Fruit fly (Drosophila melanogaster) whole organism, embryonic: ENCODE measurements around the gene CG33552.
A peak's percentile ranks its signal among the peaks of the same experiment; 100 is the strongest.

Experiments used
- CG10147 ChIP-seq: fragments of 200-800 bp; sonication (Bioruptor generic); optimal IDR thresholded peaks from 2 replicates; lab custom pipeline; 2019; ENCODE audit warnings: missing biosample characterization, mild to moderate bottlenecking, missing genetic modification characterization, moderate library complexity
- CG10543 ChIP-seq: fragments of 200-800 bp; sonication (Bioruptor generic); optimal IDR thresholded peaks from 3 replicates; lab custom pipeline; 2017; ENCODE audit warnings: missing biosample characterization, mild to moderate bottlenecking, missing genetic modification characterization, moderate library complexity
- CG10979 ChIP-seq: fragments of 200-800 bp; sonication (Bioruptor generic); optimal IDR thresholded peaks from 2 replicates; lab custom pipeline; 2018; ENCODE audit warnings: missing biosample characterization, mild to moderate bottlenecking, missing genetic modification characterization, moderate library complexity
- CG11247 ChIP-seq: fragments of 200-800 bp; sonication (Bioruptor generic); IDR thresholded peaks from 2 replicates; pipeline ENCODE4 v1.3.6; 2022; ENCODE audit warnings: missing biosample characterization, missing genetic modification characterization
- CG11398 ChIP-seq: fragments of 200-800 bp; sonication (Bioruptor generic); optimal IDR thresholded peaks from 2 replicates; lab custom pipeline; 2016; ENCODE audit warnings: missing biosample characterization, missing genetic modification characterization
- CG11504 ChIP-seq: fragments of 200-800 bp; sonication (Bioruptor generic); optimal IDR thresholded peaks from 3 replicates; lab custom pipeline; 2019; ENCODE audit warnings: missing biosample characterization, mild to moderate bottlenecking, missing genetic modification characterization, moderate library complexity
- CG1233 ChIP-seq: fragments of 200-800 bp; sonication (Bioruptor generic); optimal IDR thresholded peaks from 4 replicates; lab custom pipeline; 2018; ENCODE audit warnings: missing biosample characterization, mild to moderate bottlenecking, missing genetic modification characterization
- CG13775 ChIP-seq: fragments of 200-800 bp; sonication (Bioruptor generic); optimal IDR thresholded peaks from 3 replicates; lab custom pipeline; 2017; ENCODE audit warnings: missing biosample characterization, mild to moderate bottlenecking, missing genetic modification characterization
- CG15514 ChIP-seq: fragments of 200-800 bp; sonication (Bioruptor generic); optimal IDR thresholded peaks from 3 replicates; lab custom pipeline; 2017; ENCODE audit warnings: missing biosample characterization, missing genetic modification characterization, mild to moderate bottlenecking, moderate library complexity, missing genetic modification reagents
- CG1602 ChIP-seq: fragments of 200-800 bp; sonication (Bioruptor generic); optimal IDR thresholded peaks from 3 replicates; lab custom pipeline; 2016; ENCODE audit warnings: missing biosample characterization, missing genetic modification characterization
- CG17802 ChIP-seq: fragments of 200-800 bp; sonication (Bioruptor generic); optimal IDR thresholded peaks from 2 replicates; lab custom pipeline; 2018; ENCODE audit warnings: missing biosample characterization, mild to moderate bottlenecking, missing genetic modification characterization, moderate library complexity
- CG17912 ChIP-seq: fragments of 200-800 bp; sonication (Bioruptor generic); optimal IDR thresholded peaks from 2 replicates; lab custom pipeline; 2018; ENCODE audit warnings: missing biosample characterization, mild to moderate bottlenecking, missing genetic modification characterization
- CG18011 ChIP-seq: fragments of 200-800 bp; sonication (Bioruptor generic); optimal IDR thresholded peaks from 2 replicates; lab custom pipeline; 2017; ENCODE audit warnings: missing biosample characterization, missing genetic modification characterization, mild to moderate bottlenecking, moderate library complexity, missing genotype
- CG18599 ChIP-seq: fragments of 200-800 bp; sonication (Bioruptor generic); optimal IDR thresholded peaks from 3 replicates; lab custom pipeline; 2017; ENCODE audit warnings: missing biosample characterization, missing genetic modification characterization, mild to moderate bottlenecking, moderate library complexity, missing genetic modification reagents
- CG2120 ChIP-seq: fragments of 200-800 bp; sonication (Bioruptor generic); optimal IDR thresholded peaks from 3 replicates; lab custom pipeline; 2016; ENCODE audit warnings: missing biosample characterization, missing genetic modification characterization
- CG2129 ChIP-seq: fragments of 200-800 bp; sonication (Bioruptor generic); IDR thresholded peaks from 2 replicates; pipeline ENCODE4 v1.3.6; 2022; ENCODE audit warnings: missing biosample characterization, missing genetic modification characterization; ENCODE audit not compliant: partially characterized antibody
- CG34422 ChIP-seq: fragments of 200-800 bp; sonication (Bioruptor generic); IDR thresholded peaks from 3 replicates; pipeline ENCODE4 v1.3.6; 2022; ENCODE audit warnings: missing biosample characterization, missing genetic modification characterization
- CG3838 ChIP-seq: fragments of 200-800 bp; sonication (Bioruptor generic); optimal IDR thresholded peaks from 3 replicates; lab custom pipeline; 2016; ENCODE audit warnings: missing biosample characterization, missing genetic modification characterization
- CG6765 ChIP-seq: fragments of 200-800 bp; sonication (Bioruptor generic); optimal IDR thresholded peaks from 3 replicates; lab custom pipeline; 2017; ENCODE audit warnings: missing biosample characterization, mild to moderate bottlenecking, missing genetic modification characterization
- CG8281 ChIP-seq: fragments of 200-800 bp; sonication (Bioruptor generic); optimal IDR thresholded peaks from 2 replicates; lab custom pipeline; 2018; ENCODE audit warnings: missing biosample characterization, mild to moderate bottlenecking, missing genetic modification characterization, moderate library complexity
- CG8944 ChIP-seq: fragments of 200-800 bp; sonication (Bioruptor generic); optimal IDR thresholded peaks from 3 replicates; lab custom pipeline; 2016; ENCODE audit warnings: missing biosample characterization, missing genetic modification characterization
- CG9797 ChIP-seq: fragments of 200-800 bp; sonication (Bioruptor generic); optimal IDR thresholded peaks from 3 replicates; lab custom pipeline; 2018; ENCODE audit warnings: missing biosample characterization, mild to moderate bottlenecking, missing genetic modification characterization
- Deaf1 ChIP-seq: fragments of 200-800 bp; optimal IDR thresholded peaks from 3 replicates; lab custom pipeline; 2019; ENCODE audit warnings: missing biosample characterization, mild to moderate bottlenecking, missing genetic modification characterization, moderate library complexity
- HLH3B ChIP-seq: fragments of 200-800 bp; sonication (Bioruptor generic); IDR thresholded peaks from 2 replicates; pipeline ENCODE4 v1.3.6; 2022; ENCODE audit warnings: missing biosample characterization, missing genetic modification characterization
- Hmr ChIP-seq: fragments of 200-800 bp; sonication (Bioruptor generic); optimal IDR thresholded peaks from 3 replicates; lab custom pipeline; 2017; ENCODE audit warnings: mild to moderate bottlenecking, missing biosample characterization, missing genetic modification reagents, missing genetic modification characterization
- Nf-YB ChIP-seq: fragments of 200-800 bp; sonication (Bioruptor generic); optimal IDR thresholded peaks from 3 replicates; lab custom pipeline; 2019; ENCODE audit warnings: missing biosample characterization, mild to moderate bottlenecking, missing genetic modification characterization, moderate library complexity
- Opbp ChIP-seq: fragments of 200-800 bp; sonication (Bioruptor generic); IDR thresholded peaks from 3 replicates; pipeline ENCODE4 v1.3.6; 2022; ENCODE audit warnings: missing biosample characterization, missing genetic modification characterization; ENCODE audit not compliant: partially characterized antibody
- Pdp1 ChIP-seq, 2 experiments: fragments of 200-800 bp; sonication (Bioruptor generic); optimal IDR thresholded peaks; 3 replicates each; lab custom pipeline; 2016; ENCODE audit warnings: missing biosample characterization in 2 of 2, missing genetic modification characterization in 2 of 2, mild to moderate bottlenecking in 1 of 2, moderate library complexity in 1 of 2
- Six4 ChIP-seq: fragments of 200-800 bp; sonication (Bioruptor generic); optimal IDR thresholded peaks from 2 replicates; lab custom pipeline; 2016; ENCODE audit warnings: missing biosample characterization, missing genetic modification characterization
- Ssrp ChIP-seq: fragments of 200-800 bp; sonication (Bioruptor generic); optimal IDR thresholded peaks from 2 replicates; lab custom pipeline; 2018; ENCODE audit warnings: missing biosample characterization, mild to moderate bottlenecking, missing genetic modification characterization, moderate library complexity
- amos ChIP-seq: fragments of 200-800 bp; sonication (Bioruptor generic); IDR thresholded peaks from 2 replicates; pipeline ENCODE4 v1.3.6; 2022; ENCODE audit warnings: missing biosample characterization, missing genetic modification characterization; ENCODE audit not compliant: partially characterized antibody
- ems ChIP-seq: fragments of 200-800 bp; sonication (Bioruptor generic); optimal IDR thresholded peaks from 3 replicates; lab custom pipeline; 2016; ENCODE audit warnings: missing biosample characterization, missing genetic modification characterization
- esg ChIP-seq: fragments of 200-800 bp; sonication (Bioruptor generic); conservative IDR thresholded peaks from 2 replicates; pipeline ENCODE4 v1.3.6; 2022; ENCODE audit warnings: missing biosample characterization, missing genetic modification characterization
- ewg ChIP-seq: fragments of 200-800 bp; sonication (Bioruptor generic); optimal IDR thresholded peaks from 3 replicates; lab custom pipeline; 2017; ENCODE audit warnings: mild to moderate bottlenecking, missing biosample characterization, missing genetic modification reagents, missing genetic modification characterization
- fd64A ChIP-seq: fragments of 200-800 bp; sonication (Bioruptor generic); optimal IDR thresholded peaks from 3 replicates; lab custom pipeline; 2018; ENCODE audit warnings: missing biosample characterization, mild to moderate bottlenecking, missing genetic modification characterization
- gce ChIP-seq: fragments of 200-800 bp; sonication (Bioruptor generic); IDR thresholded peaks from 3 replicates; pipeline ENCODE4 v1.3.6; 2022; ENCODE audit warnings: missing biosample characterization, missing genetic modification characterization
- grau ChIP-seq: fragments of 200-800 bp; optimal IDR thresholded peaks from 3 replicates; lab custom pipeline; 2019; ENCODE audit warnings: missing biosample characterization, mild to moderate bottlenecking, missing genetic modification characterization, moderate library complexity
- ken ChIP-seq: fragments of 200-800 bp; sonication (Bioruptor generic); IDR thresholded peaks from 3 replicates; pipeline ENCODE4 v1.3.6; 2022; ENCODE audit warnings: missing biosample characterization, missing genetic modification characterization
- kni ChIP-seq: fragments of 200-800 bp; sonication (Bioruptor generic); optimal IDR thresholded peaks from 3 replicates; lab custom pipeline; 2017; ENCODE audit warnings: mild to moderate bottlenecking, missing biosample characterization, missing genetic modification reagents, missing genetic modification characterization
- mirr ChIP-seq: fragments of 200-800 bp; sonication (Bioruptor generic); optimal IDR thresholded peaks from 3 replicates; lab custom pipeline; 2018; ENCODE audit warnings: missing biosample characterization, mild to moderate bottlenecking, missing genetic modification characterization
- nom ChIP-seq: fragments of 200-800 bp; sonication (Bioruptor generic); optimal IDR thresholded peaks from 2 replicates; lab custom pipeline; 2017; ENCODE audit warnings: missing biosample characterization, missing genetic modification characterization, mild to moderate bottlenecking, moderate library complexity, missing genetic modification reagents
- rib ChIP-seq: fragments of 200-800 bp; sonication (Bioruptor generic); IDR thresholded peaks from 2 replicates; pipeline ENCODE4 v1.3.6; 2022; ENCODE audit warnings: missing biosample characterization, missing genetic modification characterization
- salm ChIP-seq: fragments of 200-800 bp; sonication (Bioruptor generic); optimal IDR thresholded peaks from 2 replicates; lab custom pipeline; 2018; ENCODE audit warnings: missing biosample characterization, mild to moderate bottlenecking, missing genetic modification characterization
- sima ChIP-seq: fragments of 200-800 bp; sonication (Bioruptor generic); optimal IDR thresholded peaks from 2 replicates; lab custom pipeline; 2016; ENCODE audit warnings: missing biosample characterization, missing genetic modification characterization
- sqz ChIP-seq: fragments of 200-800 bp; sonication (Bioruptor generic); optimal IDR thresholded peaks from 3 replicates; lab custom pipeline; 2018; ENCODE audit warnings: missing biosample characterization, mild to moderate bottlenecking, missing genetic modification characterization
- unpg ChIP-seq: fragments of 200-800 bp; sonication (Bioruptor generic); optimal IDR thresholded peaks from 3 replicates; lab custom pipeline; 2018; ENCODE audit warnings: missing biosample characterization, mild to moderate bottlenecking, missing genetic modification characterization, moderate library complexity
- yki ChIP-seq: fragments of >200 bp; optimal IDR thresholded peaks from 3 replicates; lab custom pipeline; 2018
- zfh1 ChIP-seq: fragments of 200-800 bp; sonication (Bioruptor generic); IDR thresholded peaks from 3 replicates; pipeline ENCODE4 v1.3.6; 2022; ENCODE audit warnings: missing biosample characterization, missing genetic modification characterization

The CG33552 gene

DNA sequence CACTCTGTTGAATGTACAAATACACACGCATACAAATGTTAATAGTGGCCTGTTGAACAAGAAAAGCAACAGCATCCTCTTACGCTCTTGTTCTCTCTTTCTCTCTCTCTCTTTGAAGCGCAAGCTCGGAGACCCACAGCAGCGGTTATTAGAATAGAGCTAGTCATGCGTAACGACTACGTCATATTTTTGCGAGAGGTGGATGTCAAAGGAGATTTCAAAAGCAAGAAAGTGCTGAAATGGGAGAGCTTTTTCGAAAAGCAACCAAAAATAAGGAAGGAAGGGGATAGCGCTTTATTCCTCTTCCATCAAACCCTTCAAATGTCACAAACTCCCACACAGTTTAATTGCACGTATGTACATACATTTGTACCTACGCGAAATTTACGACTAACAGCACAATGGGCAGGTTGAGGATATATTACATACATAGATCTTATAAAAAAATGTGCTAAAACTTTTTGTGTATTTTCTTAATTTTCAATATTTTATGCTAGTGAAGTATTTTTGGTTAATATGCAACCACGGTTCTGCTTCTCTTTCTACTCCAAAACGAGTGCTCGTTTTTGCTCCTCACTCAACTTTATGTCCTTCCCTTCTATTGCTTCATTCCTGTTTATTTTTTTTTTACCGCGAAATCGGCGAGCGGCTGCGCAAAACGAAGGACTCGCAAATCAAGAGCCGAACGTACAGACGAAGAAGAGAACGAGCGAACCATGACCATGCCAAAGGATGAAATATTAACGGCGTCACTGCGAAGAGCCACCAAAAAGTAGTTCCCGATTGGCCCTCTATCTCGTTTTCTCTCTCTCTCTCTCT, 7.7 kb downstream of the CG33552 start (continued):
- TF ChIP-seq CG13775 (GFP tag; lab: Kevin White, UChicago) (peak; percentile 45), CG2129 (GFP tag; lab: Robert Waterston, UW) (no peak), Ssrp (peak; percentile 27), CG3838 (GFP tag; lab: Kevin White, UChicago) (no peak), salm (tag; lab: Kevin White, UChicago) (no peak), CG1602 (GFP tag; lab: Kevin White, UChicago) (peak; percentile 10), mirr (no peak), CG17802 (tag; lab: Kevin White, UChicago) (no peak), CG1233 (GFP tag; lab: Kevin White, UChicago) (no peak), CG8281 (no peak), CG11398 (GFP tag; lab: Kevin White, UChicago) (no peak), CG10147 (GFP tag; lab: Kevin White, UChicago) (peak; percentile 35), CG10543 (no peak), CG2120 (GFP tag; lab: Kevin White, UChicago) (peak; percentile 68), ems (GFP tag; lab: Kevin White, UChicago) (no peak), ewg (GFP tag; lab: Kevin White, UChicago) (peak; percentile 84), Opbp (GFP tag; lab: Robert Waterston, UW) (no peak), nom (GFP tag; lab: Kevin White, UChicago) (peak; percentile 30), yki (no peak), Hmr (GFP tag; lab: Kevin White, UChicago) (peak; percentile 64), CG15514 (no peak), Six4 (GFP tag; lab: Kevin White, UChicago) (no peak), CG9797 (GFP tag; lab: Kevin White, UChicago) (no peak), CG8944 (GFP tag; lab: Kevin White, UChicago) (peak; percentile 17), CG10979 (tag; lab: Kevin White, UChicago) (no peak), zfh1 (GFP tag; lab: Robert Waterston, UW) (no peak), gce (GFP tag; lab: Robert Waterston, UW) (no peak), rib (GFP tag; lab: Robert Waterston, UW) (no peak), CG11247 (GFP tag; lab: Robert Waterston, UW) (no peak), Pdp1 (GFP tag; optimal IDR thresholded peaks at IDR 0.05; lab: Kevin White, UChicago) (no peak), kni (GFP tag; lab: Kevin White, UChicago) (no peak), fd64A (GFP tag; lab: Kevin White, UChicago) (no peak), CG18011 (GFP tag; lab: Kevin White, UChicago) (peak; percentile 3), unpg (GFP tag; lab: Kevin White, UChicago) (peak; percentile 8), grau (tag; lab: Kevin White, UChicago) (peak; percentile 41), amos (no peak), CG11504 (tag; lab: Kevin White, UChicago) (peak; percentile 57), sima (GFP tag; lab: Kevin White, UChicago) (no peak), CG17912 (GFP tag; lab: Kevin White, UChicago) (no peak), Nf-YB (GFP tag; lab: Kevin White, UChicago) (peak; percentile 39), esg (no peak), CG34422 (GFP tag; lab: Robert Waterston, UW) (no peak), CG6765 (GFP tag; lab: Kevin White, UChicago) (no peak), CG18599 (GFP tag; lab: Kevin White, UChicago) (no peak), sqz (peak; percentile 10), HLH3B (no peak), ken (0 out of 3 replicates have a peak, but pooled peaks have one; percentile 25), Deaf1 (tag; lab: Kevin White, UChicago) (peak; percentile 93)
